Worm (Caenorhabditis elegans): ENCODE measurements around the gene fbxa-210.

- TF ChIP-seq madf-10 (tag; optimal IDR thresholded peaks at IDR 0.05) (no peak), ceh-79 (tag; optimal IDR thresholded peaks at IDR 0.05) (no peak), ama-1 (optimal IDR thresholded peaks at IDR 0.05) (no peak), ama-1 (GFP tag; optimal IDR thresholded peaks at IDR 0.05) (no peak), aptf-2 (GFP tag; conservative IDR thresholded peaks at IDR 0.05) (no peak), egl-18 (GFP tag; IDR thresholded peaks at IDR 0.05) (no peak), pha-4 (tag; optimal IDR thresholded peaks at IDR 0.05) (no peak), snpc-4 (GFP tag; optimal IDR thresholded peaks at IDR 0.05) (no peak), snpc-4 (tag; optimal IDR thresholded peaks at IDR 0.05) (no peak)
Measured at ce11 chrV:18142549-18142948, 17.4 kb downstream of the fbxa-210 start, which contains the start of gene Y37H2A.13.
